Fruit fly (Drosophila melanogaster) whole organism, prepupa: ENCODE data around the gene bdl.

ENCODE experiments used
- CG16779 ChIP-seq: fragments of 200-800 bp; sonication (Bioruptor generic); optimal IDR thresholded peaks from 3 replicates; lab custom pipeline; 2017; ENCODE audit warnings: missing biosample characterization, mild to moderate bottlenecking, missing genetic modification characterization
- CG3032 ChIP-seq: fragments of 200-800 bp; optimal IDR thresholded peaks from 2 replicates; lab custom pipeline; 2019; ENCODE audit warnings: missing biosample characterization, mild to moderate bottlenecking, missing genetic modification characterization, moderate library complexity
- CG31627 ChIP-seq: fragments of 200-800 bp; sonication (Bioruptor generic); optimal IDR thresholded peaks from 3 replicates; lab custom pipeline; 2016; ENCODE audit warnings: missing biosample characterization, missing genetic modification characterization
- CG8632 ChIP-seq: fragments of 200-800 bp; sonication (Bioruptor generic); optimal IDR thresholded peaks from 3 replicates; lab custom pipeline; 2016; ENCODE audit warnings: missing biosample characterization, missing genetic modification characterization
- CG9139 ChIP-seq: fragments of 200-800 bp; sonication (Bioruptor generic); optimal IDR thresholded peaks from 3 replicates; lab custom pipeline; 2017; ENCODE audit warnings: missing biosample characterization, mild to moderate bottlenecking, missing genetic modification characterization
- Ets96B ChIP-seq: fragments of 200-800 bp; optimal IDR thresholded peaks from 2 replicates; lab custom pipeline; 2019; ENCODE audit warnings: missing biosample characterization, mild to moderate bottlenecking, missing genetic modification characterization, moderate library complexity
- OdsH ChIP-seq: fragments of 200-800 bp; sonication (Bioruptor generic); optimal IDR thresholded peaks from 3 replicates; lab custom pipeline; 2016; ENCODE audit warnings: missing biosample characterization, missing genetic modification characterization
- dsx ChIP-seq: fragments of 200-800 bp; optimal IDR thresholded peaks from 3 replicates; lab custom pipeline; 2019; ENCODE audit warnings: missing biosample characterization, mild to moderate bottlenecking, missing genetic modification characterization, moderate library complexity; ENCODE audit not compliant: poor library complexity, severe bottlenecking
- eg ChIP-seq: fragments of 200-800 bp; sonication (Bioruptor generic); IDR thresholded peaks from 3 replicates; pipeline ENCODE4 v1.3.6; 2022; ENCODE audit warnings: missing biosample characterization, missing genetic modification characterization
- vri ChIP-seq: fragments of 200-800 bp; sonication (Bioruptor generic); optimal IDR thresholded peaks from 3 replicates; lab custom pipeline; 2016; ENCODE audit warnings: missing biosample characterization, mild to moderate bottlenecking, missing genetic modification characterization

DNA sequence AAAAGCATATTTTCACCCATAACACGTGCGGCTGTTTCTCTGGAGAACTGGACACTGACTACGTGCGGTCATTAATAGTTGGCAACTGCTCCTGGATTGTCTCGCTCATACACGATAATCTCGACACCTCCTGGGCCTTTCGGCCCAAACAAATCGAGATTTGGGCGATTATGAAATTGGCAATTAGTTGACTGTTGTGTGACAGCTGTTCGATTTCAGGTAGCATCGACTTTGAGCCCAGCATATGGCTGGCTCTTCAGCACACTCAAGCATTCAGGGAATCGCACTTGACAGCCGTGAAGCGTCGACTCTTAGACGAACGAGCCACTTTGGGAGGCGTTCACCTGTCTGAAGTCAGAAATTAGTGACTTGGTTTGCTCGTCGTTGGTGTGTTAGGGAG is 43.1 kb upstream of the bdl start, which contains the start of gene Art2:
- TF ChIP-seq vri = no peak
- no peak for TF ChIP-seq CG16779
- TF ChIP-seq CG8632 (GFP tag; lab: Kevin White, UChicago) = no peak
- TF ChIP-seq OdsH = no peak
- TF ChIP-seq Ets96B (tag; lab: Kevin White, UChicago) = no peak
- TF ChIP-seq CG9139 (GFP tag; lab: Kevin White, UChicago) = no peak
- TF ChIP-seq CG31627 (GFP tag; lab: Kevin White, UChicago) = no peak
- no peak for TF ChIP-seq CG3032 (tag; lab: Kevin White, UChicago)
- no peak for TF ChIP-seq eg (GFP tag; lab: Robert Waterston, UW)
- TF ChIP-seq dsx (GFP tag; lab: Kevin White, UChicago) = no peak
